Worm (Caenorhabditis elegans): ENCODE data around the gene Y62H9A.8.

- TF ChIP-seq mep-1 (tag; optimal IDR thresholded peaks at IDR 0.05) (no peak), unc-120 (tag; optimal IDR thresholded peaks at IDR 0.05; ENCODE audit: poor library complexity, severe bottlenecking) (no peak), elt-3 (tag; optimal IDR thresholded peaks at IDR 0.05) (no peak), unc-62 (GFP tag; optimal IDR thresholded peaks at IDR 0.05) (no peak), ceh-83 (GFP tag; optimal IDR thresholded peaks at IDR 0.05) (no peak), ceh-43 (GFP tag; optimal IDR thresholded peaks at IDR 0.05) (no peak), hlh-1 (tag; optimal IDR thresholded peaks at IDR 0.05) (no peak), drap-1 (GFP tag; optimal IDR thresholded peaks at IDR 0.05) (no peak), M03D4.4 (tag; optimal IDR thresholded peaks at IDR 0.05) (no peak), blmp-1 (tag; optimal IDR thresholded peaks at IDR 0.05) (no peak), elt-1 (tag; optimal IDR thresholded peaks at IDR 0.05; ENCODE audit: borderline replicate concordance, insufficient read depth) (no peak)
Measured at ce11 chrX:11896708-11897107, 4.5 kb upstream of the Y62H9A.8 start.

Data from whole organism, mixed stage, embryonic.